Worm (Caenorhabditis elegans): Measurements from ENCODE around the gene str-41.

DNA sequence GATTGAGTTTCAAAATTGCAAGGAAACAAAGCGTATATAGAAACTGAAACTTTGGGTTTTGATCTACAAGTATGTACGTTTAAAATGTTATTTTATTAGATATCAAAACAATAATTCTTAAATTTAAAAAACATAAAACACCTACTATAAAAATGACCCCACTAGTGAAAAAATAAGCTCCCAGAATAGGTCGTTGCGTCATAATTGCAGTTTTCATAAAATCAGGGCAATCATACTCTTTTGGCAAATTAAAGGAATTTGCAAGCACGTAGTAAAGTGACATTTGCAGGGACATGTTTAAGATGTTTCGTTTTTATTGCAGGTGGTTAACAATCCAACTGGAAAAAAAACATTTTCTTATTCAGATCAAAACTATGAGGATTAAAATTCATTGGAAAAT, 3.3 kb upstream of the str-41 start, which contains the start of gene srt-6:
- TF ChIP-seq fkh-8 (tag; optimal IDR thresholded peaks at IDR 0.05) (no peak), unc-62 (GFP tag; optimal IDR thresholded peaks at IDR 0.05) (no peak), dpl-1 (GFP tag; optimal IDR thresholded peaks at IDR 0.05) (no peak), lin-14 (GFP tag; optimal IDR thresholded peaks at IDR 0.05) (no peak), ceh-8 (GFP tag; optimal IDR thresholded peaks at IDR 0.05) (no peak)
